Fruit fly (Drosophila melanogaster) whole organism, wandering third instar larva: ENCODE results near the gene Hez.

Experiments used
- CrebA ChIP-seq: fragments of 200-800 bp; sonication (Bioruptor generic); optimal IDR thresholded peaks from 2 replicates; lab custom pipeline; 2016; ENCODE audit warnings: missing biosample characterization, mild to moderate bottlenecking, missing genetic modification characterization, borderline replicate concordance
- Mio ChIP-seq: sonication (Bioruptor generic); optimal IDR thresholded peaks from 2 replicates; lab custom pipeline; 2016; ENCODE audit warnings: missing biosample characterization, missing genetic modification characterization
- Rel ChIP-seq, 2 experiments: fragments of 200-800 bp; sonication (Bioruptor generic) in 1 of 2; optimal IDR thresholded peaks; 2 replicates in 1 of 2; 3 replicates in 1 of 2; lab custom pipeline; 2016 to 2019; ENCODE audit warnings: mild to moderate bottlenecking in 2 of 2, missing biosample characterization in 2 of 2, missing genetic modification characterization in 2 of 2, moderate library complexity in 1 of 2
- Vsx2 ChIP-seq: fragments of 200-300, 225-300 bp; sonication (Bioruptor generic); optimal IDR thresholded peaks from 2 replicates; lab custom pipeline; 2018; ENCODE audit warnings: missing biosample characterization, missing genetic modification characterization; ENCODE audit not compliant: partially characterized antibody
- fru ChIP-seq: fragments of 200-800 bp; sonication (Bioruptor generic); optimal IDR thresholded peaks from 3 replicates; lab custom pipeline; 2016; ENCODE audit warnings: missing biosample characterization, mild to moderate bottlenecking, missing genetic modification characterization
- psq ChIP-seq: fragments of 200-800 bp; sonication (Bioruptor generic); optimal IDR thresholded peaks from 3 replicates; lab custom pipeline; 2017; ENCODE audit warnings: missing biosample characterization, mild to moderate bottlenecking, missing genetic modification characterization, moderate library complexity
- rgr ChIP-seq: fragments of 200-800 bp; sonication (Bioruptor generic); optimal IDR thresholded peaks from 3 replicates; lab custom pipeline; 2016; ENCODE audit warnings: missing biosample characterization, mild to moderate bottlenecking, missing genetic modification characterization
- sv ChIP-seq: fragments of 200-800 bp; sonication (Bioruptor generic); optimal IDR thresholded peaks from 3 replicates; lab custom pipeline; 2016; ENCODE audit warnings: missing biosample characterization, missing genetic modification characterization

DNA sequence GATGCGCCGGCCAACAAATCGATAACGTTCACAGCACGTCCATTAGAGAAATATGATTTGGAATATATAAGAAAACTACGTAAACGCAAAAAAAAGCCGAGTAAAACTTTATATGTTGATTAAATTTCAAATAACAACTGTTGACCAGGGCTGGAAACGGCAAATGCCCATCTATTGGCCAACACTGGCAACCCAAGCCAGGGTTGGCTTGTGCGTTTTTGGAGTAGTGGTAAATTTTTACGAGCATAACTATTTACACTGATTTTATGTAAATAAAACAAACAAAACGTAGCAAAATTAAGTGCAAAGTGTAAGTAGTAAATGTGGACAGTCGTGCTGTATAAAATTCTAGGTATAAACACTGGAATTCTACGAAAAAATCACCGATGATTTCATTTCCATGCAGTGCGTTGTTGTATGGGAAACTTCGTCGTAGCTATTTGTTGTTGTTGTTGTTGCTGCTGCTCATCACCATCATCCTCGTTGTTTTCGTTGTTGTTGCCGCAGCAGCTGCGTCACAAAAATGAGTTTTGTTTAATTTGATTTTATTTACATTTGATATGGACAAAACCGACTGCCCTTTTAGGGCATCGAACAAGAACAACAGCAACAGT lies 4.6 kb upstream of the Hez start, which contains the start of gene nudE:
- TF ChIP-seq fru (GFP tag; lab: Kevin White, UChicago) (no peak), Vsx2 (GFP tag; lab: Kevin White, UChicago) (no peak), sv (GFP tag; lab: Kevin White, UChicago) (peak; percentile 47), rgr (GFP tag; lab: Kevin White, UChicago) (peak; percentile 53), CrebA (GFP tag; lab: Kevin White, UChicago) (no peak), psq (GFP tag; lab: Kevin White, UChicago) (no peak), Mio (GFP tag; lab: Kevin White, UChicago) (no peak), Rel (GFP tag; optimal IDR thresholded peaks at IDR 0.05; lab: Kevin White, UChicago) (no peak), Rel (tag; optimal IDR thresholded peaks at IDR 0.05; lab: Kevin White, UChicago) (no peak)
